Worm (Caenorhabditis elegans) whole organism, L4/young adult: ENCODE measurements around the gene abf-3.

Experiments used
- W03F9.2 ChIP-seq: fragments of 150-350 bp; optimal IDR thresholded peaks from 2 replicates; lab custom pipeline; 2014; ENCODE audit warnings: missing biosample characterization, missing genetic modification characterization
- dao-5 ChIP-seq: sonication (generic microtip); optimal IDR thresholded peaks from 2 replicates; lab custom pipeline; 2016; ENCODE audit warnings: missing genotype, missing genetic modification characterization, moderate library complexity, missing compliant biosample characterization
- him-1 ChIP-seq: sonication (generic microtip); optimal IDR thresholded peaks from 2 replicates; lab custom pipeline; 2016; ENCODE audit warnings: missing genotype, missing genetic modification reagents, missing genetic modification characterization, missing compliant biosample characterization

Gene abf-3

ce11 chrV:15792409-15792808 lies 25.2 kb downstream of the abf-3 start, which contains the start of gene T26E4.4:
TSS of gene T26E4.4 (minus strand) at chrV:15792509.
- TF ChIP-seq W03F9.2 (tag; lab: Kevin White, UChicago) (no peak), him-1 (tag; lab: Kevin White, UChicago) (no peak), dao-5 (tag; lab: Kevin White, UChicago) (no peak)

DNA sequence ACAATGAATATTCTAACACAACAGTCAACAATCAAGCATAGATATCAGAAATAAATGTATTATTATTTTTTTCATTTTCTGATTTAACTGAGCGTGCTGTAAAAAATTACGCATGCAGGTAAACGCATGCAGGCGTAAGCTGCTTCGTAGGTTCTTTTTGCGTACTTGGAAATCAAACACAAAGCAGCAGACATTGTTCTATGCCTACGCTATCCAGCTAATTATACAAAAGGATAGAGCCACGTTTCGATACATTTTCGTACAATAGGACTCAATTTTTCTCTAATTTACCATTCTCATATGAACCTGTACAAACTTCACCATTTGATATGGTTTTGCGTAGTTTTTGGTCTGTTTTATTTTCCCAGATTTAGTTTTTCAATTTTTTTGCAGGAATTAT lies 35.2 kb downstream of the abf-3 start, which contains the start of gene T26E4.3:
Gene T26E4.3 (plus strand): TSS at position 301 of the 400 bp plus-strand sequence.
- TF ChIP-seq dao-5 (tag; lab: Kevin White, UChicago) = no peak
- TF ChIP-seq him-1 (tag; lab: Kevin White, UChicago) = no peak
- no peak for TF ChIP-seq W03F9.2 (tag; lab: Kevin White, UChicago)

DNA sequence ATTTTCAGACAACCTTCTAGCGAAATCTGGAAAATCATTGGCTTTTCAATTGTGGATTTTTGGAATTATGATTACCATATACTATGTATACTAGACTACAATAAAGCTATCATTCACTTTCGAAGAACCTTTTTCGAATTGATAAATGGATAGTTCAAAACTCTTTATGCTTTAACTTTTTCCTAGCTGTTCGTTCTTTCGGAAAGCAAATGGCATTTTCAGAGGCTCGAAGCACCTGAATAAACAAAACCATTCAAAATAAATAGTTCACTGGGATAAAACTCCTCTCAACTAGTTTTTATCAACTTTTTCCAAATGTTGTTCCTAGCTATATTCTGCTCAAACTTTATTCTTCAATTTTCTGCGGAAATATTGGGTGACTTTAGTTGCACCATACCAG lies 36.6 kb downstream of the abf-3 start, which contains the start of gene T26E4.2:
Gene T26E4.2 (plus strand): TSS at position 301 of the 400 bp plus-strand sequence.
- TF ChIP-seq dao-5 (tag; lab: Kevin White, UChicago) = no peak
- TF ChIP-seq him-1 (tag; lab: Kevin White, UChicago) = no peak
- TF ChIP-seq W03F9.2 (tag; lab: Kevin White, UChicago) = no peak

- TF ChIP-seq W03F9.2 (tag; lab: Kevin White, UChicago) = no peak
- TF ChIP-seq him-1 (tag; lab: Kevin White, UChicago) = no peak
- no peak for TF ChIP-seq dao-5 (tag; lab: Kevin White, UChicago)
These were observed 38.4 kb downstream of the abf-3 start, which contains the start of the genes nhr-285 and irld-52 for ce11 chrV:15779128-15779729. TSS of gene nhr-285 (minus strand) at chrV:15779228. TSS of gene irld-52 (plus strand) at chrV:15779679.

DNA sequence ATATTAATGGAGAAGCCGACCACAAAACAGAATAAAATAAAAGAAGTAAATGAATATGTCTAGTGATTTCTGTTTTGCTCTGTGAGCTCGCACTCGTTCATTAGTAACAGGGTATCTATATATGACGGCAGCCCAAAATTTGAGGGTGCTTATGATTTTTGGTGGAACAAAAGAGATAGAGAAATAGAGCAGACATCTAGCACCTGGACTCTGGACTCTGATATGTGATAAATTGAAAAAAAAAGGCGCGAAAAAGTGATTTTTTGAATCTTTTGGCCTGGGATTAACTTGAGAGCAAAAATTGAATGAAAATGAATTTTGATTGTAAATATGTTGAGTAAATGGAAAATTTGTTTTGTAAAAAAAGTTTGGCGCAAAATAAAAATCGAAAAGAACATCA lies 41.0 kb downstream of the abf-3 start, which contains the start of gene nhr-283:
Gene nhr-283 (minus strand): TSS at position 101 of the 400 bp plus-strand sequence.
- TF ChIP-seq W03F9.2 (tag; lab: Kevin White, UChicago) (no peak), him-1 (tag; lab: Kevin White, UChicago) (no peak), dao-5 (tag; lab: Kevin White, UChicago) (no peak)

DNA sequence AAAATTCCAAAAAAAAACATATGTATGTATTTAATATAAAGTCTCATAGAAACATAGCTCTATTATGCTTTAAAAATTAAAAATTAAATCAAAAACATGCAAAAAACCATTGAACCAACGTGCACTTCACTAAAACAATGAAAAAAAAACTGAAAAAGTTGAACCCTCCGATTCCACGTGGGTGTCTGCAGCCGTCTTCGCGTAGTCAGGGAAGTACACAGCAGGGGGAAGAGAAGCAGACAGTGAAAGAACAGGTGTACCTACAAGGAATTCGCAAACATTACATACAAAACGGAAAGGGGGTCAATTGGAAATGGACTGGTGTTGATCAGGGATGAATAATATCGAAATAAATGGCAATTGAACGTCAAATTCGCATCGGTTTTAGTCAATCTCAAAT lies 43.7 kb downstream of the abf-3 start:
- TF ChIP-seq dao-5 (tag; lab: Kevin White, UChicago) (no peak), him-1 (tag; lab: Kevin White, UChicago) (no peak), W03F9.2 (tag; lab: Kevin White, UChicago) (no peak)

- no peak for TF ChIP-seq W03F9.2 (tag; lab: Kevin White, UChicago)
- TF ChIP-seq him-1 (tag; lab: Kevin White, UChicago) = no peak
- TF ChIP-seq dao-5 (tag; lab: Kevin White, UChicago) = no peak
These were observed 44.5 kb downstream of the abf-3 start, which contains the start of gene nhr-60 for ce11 chrV:15773141-15773540. TSS of gene nhr-60 (minus strand) at chrV:15773241.

DNA sequence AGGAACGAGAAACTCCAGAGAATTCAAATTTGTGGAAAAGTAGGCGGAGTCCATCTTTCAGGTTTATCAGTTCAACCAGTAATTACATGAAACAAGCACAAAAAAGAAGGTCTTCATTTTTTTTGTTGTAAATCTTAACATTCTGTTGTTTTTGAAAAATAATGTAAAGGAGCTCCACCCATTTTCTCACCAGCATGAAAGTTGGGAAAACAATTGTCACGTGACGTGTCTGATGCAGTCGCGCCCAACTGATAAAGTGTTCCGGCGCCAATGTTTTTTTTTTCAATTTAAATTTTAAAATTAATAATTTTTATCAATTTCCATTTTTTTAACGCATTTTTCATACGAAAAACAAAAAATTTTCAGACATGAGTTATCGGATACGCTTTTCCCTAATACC lies 48.6 kb downstream of the abf-3 start, which contains the start of gene F57A10.4:
Gene F57A10.4 (plus strand): TSS at position 367 of the 400 bp plus-strand sequence.
- TF ChIP-seq W03F9.2 (tag; lab: Kevin White, UChicago) (no peak), him-1 (tag; lab: Kevin White, UChicago) (no peak), dao-5 (tag; lab: Kevin White, UChicago) (no peak)
